Fruit fly (Drosophila melanogaster) whole organism, prepupa: Measurements from ENCODE around the gene GILT3.

Experiments used
- CG10631 ChIP-seq: fragments of 200-800 bp; sonication (Bioruptor generic); optimal IDR thresholded peaks from 2 replicates; lab custom pipeline; 2016; ENCODE audit warnings: missing biosample characterization, missing genetic modification characterization
- CG10669 ChIP-seq: fragments of 200-800 bp; sonication (Bioruptor generic); optimal IDR thresholded peaks from 3 replicates; lab custom pipeline; 2018; ENCODE audit warnings: missing biosample characterization, mild to moderate bottlenecking, missing genetic modification characterization, moderate library complexity
- CG11294 ChIP-seq: fragments of 200-800 bp; sonication (Bioruptor generic); IDR thresholded peaks from 2 replicates; pipeline ENCODE4 v1.3.6; 2022; ENCODE audit warnings: missing biosample characterization, missing genetic modification characterization
- CG11762 ChIP-seq: fragments of 200-800 bp; sonication (Bioruptor generic); optimal IDR thresholded peaks from 3 replicates; lab custom pipeline; 2016; ENCODE audit warnings: missing biosample characterization, missing genetic modification characterization; ENCODE audit not compliant: insufficient read depth
- CG11902 ChIP-seq: fragments of 200-800 bp; sonication (Bioruptor generic); optimal IDR thresholded peaks from 3 replicates; lab custom pipeline; 2016; ENCODE audit warnings: missing biosample characterization, missing genetic modification characterization
- CG15336 ChIP-seq: fragments of 200-800 bp; sonication (Bioruptor generic); IDR thresholded peaks from 2 replicates; pipeline ENCODE4 v1.3.6; 2022; ENCODE audit warnings: missing biosample characterization, missing genetic modification characterization
- CG1621 ChIP-seq: fragments of 200-800 bp; sonication (Bioruptor generic); optimal IDR thresholded peaks from 3 replicates; lab custom pipeline; 2018; ENCODE audit warnings: missing biosample characterization, mild to moderate bottlenecking, missing genetic modification characterization
- CG3032 ChIP-seq: fragments of 200-800 bp; optimal IDR thresholded peaks from 2 replicates; lab custom pipeline; 2019; ENCODE audit warnings: missing biosample characterization, mild to moderate bottlenecking, missing genetic modification characterization, moderate library complexity
- CG31627 ChIP-seq: fragments of 200-800 bp; sonication (Bioruptor generic); optimal IDR thresholded peaks from 3 replicates; lab custom pipeline; 2016; ENCODE audit warnings: missing biosample characterization, missing genetic modification characterization
- CG32006 ChIP-seq: fragments of 200-800 bp; sonication (Bioruptor generic); optimal IDR thresholded peaks from 3 replicates; lab custom pipeline; 2017; ENCODE audit warnings: missing biosample characterization, mild to moderate bottlenecking, missing genetic modification characterization
- CG34406 ChIP-seq: fragments of 200-800 bp; sonication (Bioruptor generic); optimal IDR thresholded peaks from 3 replicates; lab custom pipeline; 2016; ENCODE audit warnings: missing biosample characterization, missing genetic modification characterization
- CG3919 ChIP-seq: fragments of 200-800 bp; sonication (Bioruptor generic); optimal IDR thresholded peaks from 3 replicates; lab custom pipeline; 2016; ENCODE audit warnings: missing biosample characterization, missing genetic modification characterization
- CG4318 ChIP-seq: fragments of 200-800 bp; sonication (Bioruptor generic); optimal IDR thresholded peaks from 3 replicates; lab custom pipeline; 2017; ENCODE audit warnings: missing biosample characterization, mild to moderate bottlenecking, missing genetic modification characterization
- CG6276 ChIP-seq: fragments of 200-800 bp; sonication (Bioruptor generic); optimal IDR thresholded peaks from 2 replicates; lab custom pipeline; 2017; ENCODE audit warnings: missing biosample characterization, mild to moderate bottlenecking, missing genetic modification characterization
- CG6792 ChIP-seq: fragments of 200-800 bp; sonication (Bioruptor generic); optimal IDR thresholded peaks from 3 replicates; lab custom pipeline; 2016; ENCODE audit warnings: missing biosample characterization, missing genetic modification characterization
- CG7368 ChIP-seq: fragments of 200-800 bp; sonication (Bioruptor generic); optimal IDR thresholded peaks from 3 replicates; lab custom pipeline; 2016; ENCODE audit warnings: missing biosample characterization, missing genetic modification characterization
- CG8119 ChIP-seq: fragments of 200-800 bp; sonication (Bioruptor generic); IDR thresholded peaks from 3 replicates; pipeline ENCODE4 v1.3.6; 2022; ENCODE audit warnings: missing biosample characterization, missing genetic modification characterization
- CG8632 ChIP-seq: fragments of 200-800 bp; sonication (Bioruptor generic); optimal IDR thresholded peaks from 3 replicates; lab custom pipeline; 2016; ENCODE audit warnings: missing biosample characterization, missing genetic modification characterization
- Eip75B ChIP-seq: fragments of 200-800 bp; sonication (Bioruptor generic); optimal IDR thresholded peaks from 3 replicates; lab custom pipeline; 2016; ENCODE audit warnings: missing biosample characterization, missing genetic modification characterization
- Eip78C ChIP-seq: fragments of 200-800 bp; sonication (Bioruptor generic); peaks from one replicate; lab custom pipeline; 2016; ENCODE audit warnings: missing biosample characterization, missing genetic modification characterization
- Ets21C ChIP-seq: fragments of 200-800 bp; sonication (Bioruptor generic); optimal IDR thresholded peaks from 3 replicates; lab custom pipeline; 2016; ENCODE audit warnings: missing biosample characterization, missing genetic modification characterization
- Ets96B ChIP-seq: fragments of 200-800 bp; optimal IDR thresholded peaks from 2 replicates; lab custom pipeline; 2019; ENCODE audit warnings: missing biosample characterization, mild to moderate bottlenecking, missing genetic modification characterization, moderate library complexity
- Gug ChIP-seq: fragments of 200-800 bp; sonication (Bioruptor generic); IDR thresholded peaks from 2 replicates; pipeline ENCODE4 v1.3.6; 2022; ENCODE audit warnings: missing biosample characterization, missing genetic modification characterization
- Hr38 ChIP-seq: sonication (Bioruptor generic); optimal IDR thresholded peaks from 2 replicates; lab custom pipeline; 2016; ENCODE audit warnings: missing biosample characterization, missing genetic modification characterization
- Hr39 ChIP-seq: fragments of 200-800 bp; sonication (Bioruptor generic); optimal IDR thresholded peaks from 2 replicates; lab custom pipeline; 2016; ENCODE audit warnings: missing biosample characterization, missing genetic modification characterization
- Hr4 ChIP-seq: fragments of 200-800 bp; sonication (Bioruptor generic); optimal IDR thresholded peaks from 3 replicates; lab custom pipeline; 2016; ENCODE audit warnings: missing biosample characterization, missing genetic modification characterization
- Lpt ChIP-seq: fragments of 200-800 bp; sonication (Bioruptor generic); optimal IDR thresholded peaks from 3 replicates; lab custom pipeline; 2016; ENCODE audit warnings: missing biosample characterization, missing genetic modification characterization
- Met ChIP-seq: fragments of 200-800 bp; sonication (Bioruptor generic); optimal IDR thresholded peaks from 3 replicates; lab custom pipeline; 2016; ENCODE audit warnings: missing biosample characterization, missing genetic modification characterization
- OdsH ChIP-seq: fragments of 200-800 bp; sonication (Bioruptor generic); optimal IDR thresholded peaks from 3 replicates; lab custom pipeline; 2016; ENCODE audit warnings: missing biosample characterization, missing genetic modification characterization
- Smox ChIP-seq: fragments of 200-800 bp; sonication (Bioruptor generic); optimal IDR thresholded peaks from 3 replicates; lab custom pipeline; 2016; ENCODE audit warnings: missing biosample characterization, missing genetic modification characterization
- Sox102F ChIP-seq: fragments of 200-800 bp; sonication (Bioruptor generic); optimal IDR thresholded peaks from 2 replicates; lab custom pipeline; 2016; ENCODE audit warnings: missing biosample characterization, mild to moderate bottlenecking, missing genetic modification characterization
- achi ChIP-seq: fragments of 200-800 bp; sonication (Bioruptor generic); optimal IDR thresholded peaks from 3 replicates; lab custom pipeline; 2016; ENCODE audit warnings: missing biosample characterization, missing genetic modification characterization
- cyc ChIP-seq: fragments of 200-800 bp; sonication (Bioruptor generic); optimal IDR thresholded peaks from 3 replicates; lab custom pipeline; 2016; ENCODE audit warnings: missing biosample characterization, missing genetic modification characterization
- dac ChIP-seq: fragments of 200-800 bp; sonication (Bioruptor generic); optimal IDR thresholded peaks from 2 replicates; lab custom pipeline; 2017; ENCODE audit warnings: missing biosample characterization, mild to moderate bottlenecking, missing genetic modification characterization
- dsx ChIP-seq: fragments of 200-800 bp; optimal IDR thresholded peaks from 3 replicates; lab custom pipeline; 2019; ENCODE audit warnings: missing biosample characterization, mild to moderate bottlenecking, missing genetic modification characterization, moderate library complexity; ENCODE audit not compliant: poor library complexity, severe bottlenecking
- eg ChIP-seq: fragments of 200-800 bp; sonication (Bioruptor generic); IDR thresholded peaks from 3 replicates; pipeline ENCODE4 v1.3.6; 2022; ENCODE audit warnings: missing biosample characterization, missing genetic modification characterization
- esn ChIP-seq: fragments of 200-800 bp; sonication (Bioruptor generic); optimal IDR thresholded peaks from 2 replicates; lab custom pipeline; 2016; ENCODE audit warnings: missing biosample characterization, mild to moderate bottlenecking, missing genetic modification characterization, moderate library complexity
- fd85E ChIP-seq: fragments of 200-800 bp; sonication (Bioruptor generic); optimal IDR thresholded peaks from 3 replicates; lab custom pipeline; 2016; ENCODE audit warnings: missing biosample characterization, missing genetic modification characterization
- fkh ChIP-seq: fragments of 200-800 bp; sonication (Bioruptor generic); optimal IDR thresholded peaks from 3 replicates; lab custom pipeline; 2017; ENCODE audit warnings: missing biosample characterization, mild to moderate bottlenecking, missing genetic modification characterization, moderate library complexity
- lz ChIP-seq: fragments of 200-800 bp; sonication (Bioruptor generic); optimal IDR thresholded peaks from 3 replicates; lab custom pipeline; 2016; ENCODE audit warnings: missing biosample characterization, missing genetic modification characterization
- net ChIP-seq: fragments of 200-800 bp; sonication (Bioruptor generic); optimal IDR thresholded peaks from 3 replicates; lab custom pipeline; 2016; ENCODE audit warnings: missing biosample characterization, missing genetic modification characterization
- pdm3 ChIP-seq: fragments of 200-800 bp; sonication (Bioruptor generic); optimal IDR thresholded peaks from 3 replicates; lab custom pipeline; 2016; ENCODE audit warnings: missing biosample characterization, missing genetic modification characterization
- salr ChIP-seq, 2 experiments: fragments of 200-800 bp; sonication (Bioruptor generic); optimal IDR thresholded peaks; 3 replicates each; lab custom pipeline; 2016 to 2018; ENCODE audit warnings: missing biosample characterization in 2 of 2, missing genetic modification characterization in 2 of 2, mild to moderate bottlenecking in 1 of 2
- ss ChIP-seq, 2 experiments: fragments of 200-800 bp; sonication (Bioruptor generic); optimal IDR thresholded peaks; 2 replicates in 1 of 2; 3 replicates in 1 of 2; lab custom pipeline; 2017 to 2018; ENCODE audit warnings: mild to moderate bottlenecking in 2 of 2, missing biosample characterization in 2 of 2, missing genetic modification characterization in 2 of 2, moderate library complexity in 1 of 2
- svp ChIP-seq: fragments of 200-800 bp; sonication (Bioruptor generic); peaks from one replicate; lab custom pipeline; 2016; ENCODE audit warnings: missing biosample characterization, missing genetic modification characterization
- topi ChIP-seq: fragments of 200-800 bp; sonication (Bioruptor generic); optimal IDR thresholded peaks from 3 replicates; lab custom pipeline; 2016; ENCODE audit warnings: missing biosample characterization, missing genetic modification characterization
- vri ChIP-seq: fragments of 200-800 bp; sonication (Bioruptor generic); optimal IDR thresholded peaks from 3 replicates; lab custom pipeline; 2016; ENCODE audit warnings: missing biosample characterization, mild to moderate bottlenecking, missing genetic modification characterization

GILT3 gene

DNA sequence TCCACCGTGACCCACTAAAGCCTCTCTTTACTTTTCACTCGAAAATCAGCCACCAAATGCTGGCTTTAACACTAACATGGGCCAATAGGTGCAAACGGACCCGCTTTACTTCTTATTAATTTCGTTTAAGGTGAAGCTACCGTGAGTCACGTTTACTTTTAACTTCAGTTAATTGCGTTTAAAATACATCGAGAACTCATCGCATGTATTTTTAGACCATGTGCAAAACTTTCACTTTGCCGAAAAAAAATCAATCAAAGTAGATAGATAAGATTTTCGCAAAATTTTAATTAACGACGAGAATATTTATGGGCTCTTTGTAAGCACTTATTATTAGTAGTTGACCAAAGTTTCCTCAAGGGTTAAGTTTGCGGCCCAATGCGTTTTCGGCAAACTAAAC, 2.8 kb upstream of the GILT3 start:
- peak; percentile 24 for TF ChIP-seq dac (GFP tag; lab: Kevin White, UChicago)
- peak; percentile 86 for TF ChIP-seq Eip78C (GFP tag; lab: Kevin White, UChicago)
- TF ChIP-seq esn (GFP tag; lab: Kevin White, UChicago): peak; percentile 49
- TF ChIP-seq vri (GFP tag; lab: Kevin White, UChicago): no peak
- TF ChIP-seq CG8632 (GFP tag; lab: Kevin White, UChicago): peak; percentile 22
- TF ChIP-seq CG34406 (GFP tag; lab: Kevin White, UChicago): peak; percentile 44
- TF ChIP-seq salr (GFP tag; optimal IDR thresholded peaks at IDR 0.05; lab: Kevin White, UChicago): no peak
- peak; percentile 19 for TF ChIP-seq achi (GFP tag; lab: Kevin White, UChicago)
- TF ChIP-seq CG10631: no peak
- peak; percentile 35 for TF ChIP-seq pdm3 (GFP tag; lab: Kevin White, UChicago)
- TF ChIP-seq eg (GFP tag; lab: Robert Waterston, UW): 0 out of 3 replicates have a peak, but pooled peaks have one; percentile 12
- no peak for TF ChIP-seq fkh
- TF ChIP-seq topi (GFP tag; lab: Kevin White, UChicago): peak; percentile 29
- TF ChIP-seq CG32006: peak; percentile 58
- peak; percentile 35 for TF ChIP-seq OdsH (GFP tag; lab: Kevin White, UChicago)
- peak; percentile 37; the same call in 1 of the 3 replicates for TF ChIP-seq CG8119 (GFP tag; lab: Robert Waterston, UW)
- TF ChIP-seq Hr39 (GFP tag; lab: Kevin White, UChicago): peak; percentile 5
- TF ChIP-seq CG6792 (GFP tag; lab: Kevin White, UChicago): peak; percentile 42
- peak; percentile 32 for TF ChIP-seq Met
- TF ChIP-seq fd85E (GFP tag; lab: Kevin White, UChicago): no peak
- TF ChIP-seq Hr4 (GFP tag; lab: Kevin White, UChicago): peak; percentile 37
- TF ChIP-seq Gug: no peak
- no peak for TF ChIP-seq ss (GFP tag; optimal IDR thresholded peaks at IDR 0.05; lab: Kevin White, UChicago)
- peak; percentile 37 for TF ChIP-seq net
- TF ChIP-seq CG3919: peak; percentile 1
- TF ChIP-seq CG31627 (GFP tag; lab: Kevin White, UChicago): peak; percentile 24
- TF ChIP-seq CG11762: no peak
- peak; percentile 42 for TF ChIP-seq Sox102F (GFP tag; lab: Kevin White, UChicago)
- TF ChIP-seq CG3032 (tag; lab: Kevin White, UChicago): no peak
- peak; percentile 59 for TF ChIP-seq CG15336
- peak; percentile 25 for TF ChIP-seq lz (GFP tag; lab: Kevin White, UChicago)
- peak; percentile 55 for TF ChIP-seq Eip75B
- peak; percentile 38 for TF ChIP-seq Smox (GFP tag; lab: Kevin White, UChicago)
- TF ChIP-seq svp (GFP tag; lab: Kevin White, UChicago): peak; percentile 76
- TF ChIP-seq CG11294 (GFP tag; lab: Robert Waterston, UW): no peak

DNA sequence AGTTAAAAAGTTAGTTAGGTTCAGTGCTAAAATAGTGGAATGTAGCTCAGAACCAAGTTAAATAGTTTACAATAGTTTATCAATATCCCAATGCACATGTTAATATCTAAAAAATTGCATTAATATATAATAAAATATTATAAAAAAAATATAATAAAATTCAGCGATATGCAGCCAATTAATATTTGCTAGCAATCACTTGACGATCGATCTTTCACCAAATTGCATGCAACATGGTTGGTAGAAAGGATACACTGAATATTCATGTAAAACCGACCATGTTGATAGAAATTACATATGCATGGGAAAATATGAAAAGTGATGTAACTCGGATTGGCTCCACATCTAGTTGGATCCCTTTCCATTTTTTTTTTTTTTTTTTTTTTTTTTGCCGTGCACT, 1.5 kb upstream of the GILT3 start:
- TF ChIP-seq CG10631 (peak; percentile 36), CG32006 (peak; percentile 74), eg (GFP tag; lab: Robert Waterston, UW) (no peak; the same call in 2 of the 3 replicates), CG34406 (GFP tag; lab: Kevin White, UChicago) (peak; percentile 34), Smox (GFP tag; lab: Kevin White, UChicago) (no peak), Hr4 (GFP tag; lab: Kevin White, UChicago) (peak; percentile 20), Gug (no peak), dac (GFP tag; lab: Kevin White, UChicago) (peak; percentile 18), Ets21C (GFP tag; lab: Kevin White, UChicago) (no peak), Eip75B (peak; percentile 7), fd85E (GFP tag; lab: Kevin White, UChicago) (no peak), CG11762 (peak; percentile 10), CG6792 (GFP tag; lab: Kevin White, UChicago) (no peak), Sox102F (GFP tag; lab: Kevin White, UChicago) (no peak), Eip78C (GFP tag; lab: Kevin White, UChicago) (peak; percentile 78), CG10669 (GFP tag; lab: Kevin White, UChicago) (no peak), cyc (GFP tag; lab: Kevin White, UChicago) (peak; percentile 8), CG31627 (GFP tag; lab: Kevin White, UChicago) (no peak), achi (GFP tag; lab: Kevin White, UChicago) (peak; percentile 33), dsx (GFP tag; lab: Kevin White, UChicago) (no peak), Ets96B (tag; lab: Kevin White, UChicago) (no peak), CG3919 (peak; percentile 42), OdsH (GFP tag; lab: Kevin White, UChicago) (peak; percentile 26), CG6276 (peak; percentile 24), CG4318 (peak; percentile 47), CG11902 (GFP tag; lab: Kevin White, UChicago) (no peak), Hr38 (GFP tag; lab: Kevin White, UChicago) (no peak), fkh (no peak), Lpt (GFP tag; lab: Kevin White, UChicago) (no peak), CG1621 (no peak), CG7368 (GFP tag; lab: Kevin White, UChicago) (no peak), svp (GFP tag; lab: Kevin White, UChicago) (no peak)
